Fruit fly (Drosophila melanogaster) whole organism, embryonic: ENCODE results near the gene CG10214.

ENCODE experiments used
- Aef1 ChIP-seq: fragments of 200-800 bp; sonication (Bioruptor generic); IDR thresholded peaks from 3 replicates; pipeline ENCODE4 v1.3.6; 2022; ENCODE audit warnings: missing biosample characterization, missing genetic modification characterization
- C15 ChIP-seq: fragments of 200-800 bp; sonication (Bioruptor generic); IDR thresholded peaks from 3 replicates; pipeline ENCODE4 v1.3.6; 2022; ENCODE audit warnings: missing biosample characterization, missing genetic modification characterization
- CG10209 ChIP-seq: fragments of 200-800 bp; sonication (Bioruptor generic); optimal IDR thresholded peaks from 3 replicates; lab custom pipeline; 2017; ENCODE audit warnings: missing biosample characterization, mild to moderate bottlenecking, missing genetic modification characterization, missing genetic modification reagents
- CG1024 ChIP-seq: fragments of 200-800 bp; sonication (Bioruptor generic); IDR thresholded peaks from 2 replicates; pipeline ENCODE4 v1.3.6; 2022; ENCODE audit warnings: missing biosample characterization, missing genetic modification characterization
- CG11085 ChIP-seq: fragments of 200-800 bp; sonication (Bioruptor generic); IDR thresholded peaks from 2 replicates; pipeline ENCODE4 v1.3.6; 2022; ENCODE audit warnings: missing biosample characterization, missing genetic modification characterization
- CG11696 ChIP-seq: fragments of 200-800 bp; sonication (Bioruptor generic); IDR thresholded peaks from 2 replicates; pipeline ENCODE4 v1.3.6; 2022; ENCODE audit warnings: missing biosample characterization, missing genetic modification characterization
- CG12942 ChIP-seq: fragments of 200-800 bp; sonication (Bioruptor generic); optimal IDR thresholded peaks from 3 replicates; lab custom pipeline; 2016; ENCODE audit warnings: missing biosample characterization, missing genetic modification characterization
- CG13775 ChIP-seq: fragments of 200-800 bp; sonication (Bioruptor generic); optimal IDR thresholded peaks from 3 replicates; lab custom pipeline; 2017; ENCODE audit warnings: missing biosample characterization, mild to moderate bottlenecking, missing genetic modification characterization
- CG13894 ChIP-seq: fragments of 200-800 bp; sonication (Bioruptor generic); optimal IDR thresholded peaks from 3 replicates; lab custom pipeline; 2018; ENCODE audit warnings: missing biosample characterization, mild to moderate bottlenecking, missing genetic modification characterization, moderate library complexity
- CG16779 ChIP-seq: fragments of 200-800 bp; sonication (Bioruptor generic); IDR thresholded peaks from 2 replicates; pipeline ENCODE4 v1.3.6; 2022; ENCODE audit warnings: missing biosample characterization, missing genetic modification characterization
- CG1832 ChIP-seq: fragments of 200-800 bp; sonication (Bioruptor generic); optimal IDR thresholded peaks from 2 replicates; lab custom pipeline; 2017; ENCODE audit warnings: missing biosample characterization, mild to moderate bottlenecking, missing genetic modification characterization, inconsistent platforms
- CG18476 ChIP-seq: fragments of 200-800 bp; sonication (Bioruptor generic); optimal IDR thresholded peaks from 2 replicates; lab custom pipeline; 2016; ENCODE audit warnings: missing biosample characterization, mild to moderate bottlenecking, missing genetic modification characterization
- CG2199 ChIP-seq: fragments of 200-800 bp; sonication (Bioruptor generic); IDR thresholded peaks from 3 replicates; pipeline ENCODE4 v1.3.6; 2022; ENCODE audit warnings: missing biosample characterization, missing genetic modification characterization
- CG33557 ChIP-seq: fragments of 200-800 bp; sonication (Bioruptor generic); optimal IDR thresholded peaks from 2 replicates; lab custom pipeline; 2019; ENCODE audit warnings: missing biosample characterization, mild to moderate bottlenecking, missing genetic modification characterization, moderate library complexity
- CG34422 ChIP-seq: fragments of 200-800 bp; sonication (Bioruptor generic); IDR thresholded peaks from 3 replicates; pipeline ENCODE4 v1.3.6; 2022; ENCODE audit warnings: missing biosample characterization, missing genetic modification characterization
- CG4730 ChIP-seq: fragments of 200-800 bp; sonication (Bioruptor generic); IDR thresholded peaks from 2 replicates; pipeline ENCODE4 v1.3.6; 2022; ENCODE audit warnings: missing biosample characterization, missing genetic modification characterization
- CG8290 ChIP-seq, 3 experiments: fragments of 200-800 bp; sonication (Bioruptor generic); optimal IDR thresholded peaks; 2 replicates each; lab custom pipeline; 2016 to 2019; ENCODE audit warnings: missing biosample characterization in 3 of 3, missing genetic modification characterization in 3 of 3, mild to moderate bottlenecking in 2 of 3, moderate library complexity in 1 of 3
- CTCF ChIP-seq: fragments of 200-800 bp; sonication (Bioruptor generic); optimal IDR thresholded peaks from 2 replicates; lab custom pipeline; 2017; ENCODE audit warnings: missing biosample characterization, mild to moderate bottlenecking, missing genetic modification characterization, moderate library complexity
- Chrac-16 ChIP-seq: fragments of 200-800 bp; sonication (Bioruptor generic); optimal IDR thresholded peaks from 3 replicates; lab custom pipeline; 2016; ENCODE audit warnings: missing biosample characterization, missing genetic modification characterization
- Dek ChIP-seq: fragments of 200-800 bp; sonication (Bioruptor generic); optimal IDR thresholded peaks from 3 replicates; lab custom pipeline; 2019; ENCODE audit warnings: missing biosample characterization, mild to moderate bottlenecking, missing genetic modification characterization, moderate library complexity
- E2f2 ChIP-seq: fragments of 200-800 bp; sonication (Bioruptor generic); IDR thresholded peaks from 2 replicates; pipeline ENCODE4 v1.3.6; 2022; ENCODE audit warnings: missing biosample characterization, missing genetic modification characterization
- ERR ChIP-seq: fragments of 200-800 bp; sonication (Bioruptor generic); optimal IDR thresholded peaks from 2 replicates; lab custom pipeline; 2016; ENCODE audit warnings: missing biosample characterization, missing genetic modification characterization
- H2.0 ChIP-seq: fragments of 200-800 bp; sonication (Bioruptor generic); IDR thresholded peaks from 2 replicates; pipeline ENCODE4 v1.3.6; 2022; ENCODE audit warnings: missing biosample characterization, missing genetic modification characterization
- HLH54F ChIP-seq: fragments of 200-800 bp; sonication (Bioruptor generic); optimal IDR thresholded peaks from 3 replicates; lab custom pipeline; 2016; ENCODE audit warnings: missing biosample characterization, missing genetic modification characterization
- NK7.1 ChIP-seq: fragments of 200-800 bp; sonication (Bioruptor generic); optimal IDR thresholded peaks from 3 replicates; lab custom pipeline; 2016; ENCODE audit warnings: missing biosample characterization, missing genetic modification characterization
- Oli ChIP-seq: fragments of 200-800 bp; sonication (Bioruptor generic); optimal IDR thresholded peaks from 2 replicates; lab custom pipeline; 2018; ENCODE audit warnings: missing biosample characterization, mild to moderate bottlenecking, missing genetic modification characterization, moderate library complexity
- Opbp ChIP-seq: fragments of 200-800 bp; sonication (Bioruptor generic); IDR thresholded peaks from 3 replicates; pipeline ENCODE4 v1.3.6; 2022; ENCODE audit warnings: missing biosample characterization, missing genetic modification characterization; ENCODE audit not compliant: partially characterized antibody
- Sox102F ChIP-seq: fragments of 200-800 bp; sonication (Bioruptor generic); optimal IDR thresholded peaks from 2 replicates; lab custom pipeline; 2018; ENCODE audit warnings: missing biosample characterization, mild to moderate bottlenecking, missing genetic modification characterization, moderate library complexity
- abd-A ChIP-seq: fragments of 200-800 bp; sonication (Bioruptor generic); optimal IDR thresholded peaks from 3 replicates; lab custom pipeline; 2019; ENCODE audit warnings: missing biosample characterization, mild to moderate bottlenecking, missing genetic modification characterization, moderate library complexity
- ash1 ChIP-seq: fragments of 200-800 bp; sonication (Bioruptor generic); optimal IDR thresholded peaks from 2 replicates; lab custom pipeline; 2018; ENCODE audit warnings: missing biosample characterization, mild to moderate bottlenecking, missing genetic modification characterization
- caup ChIP-seq: fragments of 200-800 bp; sonication (Bioruptor generic); optimal IDR thresholded peaks from 3 replicates; lab custom pipeline; 2017; ENCODE audit warnings: missing biosample characterization, mild to moderate bottlenecking, missing genetic modification characterization, moderate library complexity; ENCODE audit not compliant: severe bottlenecking
- fd102C ChIP-seq: fragments of 200-800 bp; sonication (Bioruptor generic); optimal IDR thresholded peaks from 2 replicates; lab custom pipeline; 2018; ENCODE audit warnings: missing biosample characterization, mild to moderate bottlenecking, missing genetic modification characterization, moderate library complexity
- fd96Cb ChIP-seq: fragments of 200-800 bp; sonication (Bioruptor generic); optimal IDR thresholded peaks from 2 replicates; lab custom pipeline; 2018; ENCODE audit warnings: missing biosample characterization, mild to moderate bottlenecking, missing genetic modification characterization, moderate library complexity
- ftz-f1 ChIP-seq: fragments of 200-800 bp; sonication (Bioruptor generic); optimal IDR thresholded peaks from 2 replicates; lab custom pipeline; 2016; ENCODE audit warnings: missing biosample characterization, missing genetic modification characterization
- grn ChIP-seq: fragments of 200-800 bp; sonication (Bioruptor generic); optimal IDR thresholded peaks from 3 replicates; lab custom pipeline; 2017; ENCODE audit warnings: missing biosample characterization, missing genetic modification characterization
- lola ChIP-seq, 3 experiments: fragments of >200 bp in 2 of 3; fragments of 200-800 bp in 1 of 3; sonication (Bioruptor generic) in 1 of 3; optimal IDR thresholded peaks; 2 replicates each; lab custom pipeline; 2017 to 2019; ENCODE audit warnings: missing biosample characterization in 3 of 3, missing genetic modification characterization in 3 of 3, mild to moderate bottlenecking in 1 of 3, moderate library complexity in 1 of 3
- nom ChIP-seq: fragments of 200-800 bp; sonication (Bioruptor generic); optimal IDR thresholded peaks from 2 replicates; lab custom pipeline; 2017; ENCODE audit warnings: missing biosample characterization, missing genetic modification characterization, mild to moderate bottlenecking, moderate library complexity, missing genetic modification reagents
- otp ChIP-seq: fragments of 200-800 bp; sonication (Bioruptor generic); IDR thresholded peaks from 3 replicates; pipeline ENCODE4, ENCODE4 v1.3.6; 2022; ENCODE audit warnings: missing biosample characterization, missing genetic modification characterization
- pb ChIP-seq: fragments of 200-800 bp; sonication (Bioruptor generic); optimal IDR thresholded peaks from 3 replicates; lab custom pipeline; 2016; ENCODE audit warnings: missing biosample characterization, missing genetic modification characterization
- phol ChIP-seq: fragments of 200-800 bp; sonication (Bioruptor generic); optimal IDR thresholded peaks from 3 replicates; lab custom pipeline; 2018; ENCODE audit warnings: missing biosample characterization, mild to moderate bottlenecking, missing genetic modification characterization, moderate library complexity
- pum ChIP-seq: fragments of 200-800 bp; sonication (Bioruptor generic); optimal IDR thresholded peaks from 2 replicates; lab custom pipeline; 2016; ENCODE audit warnings: missing biosample characterization, missing genetic modification characterization
- sqz ChIP-seq: fragments of 200-800 bp; sonication (Bioruptor generic); optimal IDR thresholded peaks from 3 replicates; lab custom pipeline; 2018; ENCODE audit warnings: missing biosample characterization, mild to moderate bottlenecking, missing genetic modification characterization
- ssp ChIP-seq: fragments of 200-800 bp; sonication (Bioruptor generic); IDR thresholded peaks from 2 replicates; pipeline ENCODE4 v1.3.6; 2022; ENCODE audit warnings: missing biosample characterization, missing genetic modification characterization
- tin ChIP-seq: fragments of 200-800 bp; sonication (Bioruptor generic); optimal IDR thresholded peaks from 3 replicates; lab custom pipeline; 2016; ENCODE audit warnings: missing biosample characterization, missing genetic modification characterization
- toy ChIP-seq: fragments of 200-800 bp; sonication (Bioruptor generic); IDR thresholded peaks from 2 replicates; pipeline ENCODE4 v1.3.6; 2022; ENCODE audit warnings: missing biosample characterization, missing genetic modification characterization
- tx ChIP-seq: fragments of 200-800 bp; sonication (Bioruptor generic); optimal IDR thresholded peaks from 2 replicates; lab custom pipeline; 2016; ENCODE audit warnings: missing biosample characterization, missing genetic modification characterization
- usp ChIP-seq: fragments of >200 bp; optimal IDR thresholded peaks from 2 replicates; lab custom pipeline; 2017; ENCODE audit warnings: missing biosample characterization, missing genetic modification characterization
- wdn ChIP-seq: fragments of 200-800 bp; sonication (Bioruptor generic); IDR thresholded peaks from 2 replicates; pipeline ENCODE4 v1.3.6; 2022; ENCODE audit warnings: missing biosample characterization, missing genetic modification characterization
- zen2 ChIP-seq: fragments of 200-800 bp; sonication (Bioruptor generic); IDR thresholded peaks from 3 replicates; pipeline ENCODE4 v1.3.6; 2022; ENCODE audit warnings: missing biosample characterization, missing genetic modification characterization; ENCODE audit not compliant: partially characterized antibody

The CG10214 gene

dm6 chr3R:23757912-23758607, 9.2 kb downstream of the CG10214 start, which contains the start of the genes PTPMT1 and Hrd3 (continued):
- peak; percentile 93 for TF ChIP-seq CG11085
- peak; percentile 89 for TF ChIP-seq H2.0 (GFP tag; lab: Robert Waterston, UW)
- peak; percentile 79 for TF ChIP-seq E2f2
- peak; percentile 71 for TF ChIP-seq ash1
- TF ChIP-seq CG11696 (GFP tag; lab: Robert Waterston, UW): peak; percentile 83
- TF ChIP-seq CG18476 (GFP tag; lab: Kevin White, UChicago): peak; percentile 99
- peak; percentile 100 for TF ChIP-seq CG13775 (GFP tag; lab: Kevin White, UChicago)
- peak; percentile 98 for TF ChIP-seq sqz (GFP tag; lab: Kevin White, UChicago)
- TF ChIP-seq Aef1 (GFP tag; lab: Robert Waterston, UW): peak; percentile 95
- TF ChIP-seq usp: no peak
- peak; percentile 97 for TF ChIP-seq tx (GFP tag; lab: Kevin White, UChicago)
- TF ChIP-seq CG1832: no peak
- TF ChIP-seq CG8290 (GFP tag; optimal IDR thresholded peaks at IDR 0.05; lab: Kevin White, UChicago): peak; percentile 95
- TF ChIP-seq CG8290 (tag; optimal IDR thresholded peaks at IDR 0.05; lab: Kevin White, UChicago): peak; percentile 85 to 96
- peak; percentile 95 for TF ChIP-seq CG34422 (GFP tag; lab: Robert Waterston, UW)
- TF ChIP-seq CG10209: peak; percentile 99
- TF ChIP-seq abd-A (tag; lab: Kevin White, UChicago): no peak
- TF ChIP-seq Oli (tag; lab: Kevin White, UChicago): peak; percentile 99
- peak; percentile 99 for TF ChIP-seq tin (GFP tag; lab: Kevin White, UChicago)
- TF ChIP-seq CG4730: peak; percentile 94
- no peak for TF ChIP-seq Opbp (GFP tag; lab: Robert Waterston, UW)
- TF ChIP-seq fd102C: peak; percentile 73
- TF ChIP-seq CG16779: peak; percentile 85
- no peak for TF ChIP-seq zen2 (GFP tag; lab: Robert Waterston, UW)
- peak; percentile 84 for TF ChIP-seq ftz-f1
- TF ChIP-seq fd96Cb (tag; lab: Kevin White, UChicago): peak; percentile 99
- peak; percentile 98 for TF ChIP-seq Chrac-16 (GFP tag; lab: Kevin White, UChicago)
- peak; percentile 89; the same call in 2 of the 3 replicates for TF ChIP-seq C15 (GFP tag; lab: Robert Waterston, UW)
- peak; percentile 78; the same call in 1 of the 3 replicates for TF ChIP-seq CG2199
- peak; percentile 98 for TF ChIP-seq caup (GFP tag; lab: Kevin White, UChicago)
- peak; percentile 96 for TF ChIP-seq nom (GFP tag; lab: Kevin White, UChicago)
- TF ChIP-seq toy: peak; percentile 86
- TF ChIP-seq ERR (GFP tag; lab: Kevin White, UChicago): peak; percentile 83
- peak; percentile 94; the same call in 2 of the 3 replicates for TF ChIP-seq otp (GFP tag; lab: Robert Waterston, UW)
- peak; percentile 89 for TF ChIP-seq wdn (GFP tag; lab: Robert Waterston, UW)
- TF ChIP-seq CG12942 (GFP tag; lab: Kevin White, UChicago): peak; percentile 98
- peak; percentile 96 for TF ChIP-seq CG13894 (tag; lab: Kevin White, UChicago)
- TF ChIP-seq Sox102F: peak; percentile 98
- peak; percentile 76 for TF ChIP-seq CTCF (GFP tag; lab: Kevin White, UChicago)
- TF ChIP-seq lola (GFP tag; optimal IDR thresholded peaks at IDR 0.05; lab: Kevin White, UChicago): peak in 1 of 3 experiments; percentile 99
- peak; percentile 99 for TF ChIP-seq HLH54F (GFP tag; lab: Kevin White, UChicago)
- peak; percentile 98 for TF ChIP-seq pum
- TF ChIP-seq pb: peak; percentile 97
- peak; percentile 83 for TF ChIP-seq grn (GFP tag; lab: Kevin White, UChicago)
- TF ChIP-seq NK7.1: peak; percentile 95
- peak; percentile 90 for TF ChIP-seq ssp (GFP tag; lab: Robert Waterston, UW)
- TF ChIP-seq phol (tag; lab: Kevin White, UChicago): peak; percentile 99
- TF ChIP-seq CG1024 (GFP tag; lab: Robert Waterston, UW): peak; percentile 84
- TF ChIP-seq CG33557: peak; percentile 98
- TF ChIP-seq Dek: peak; percentile 98
